Worm (Caenorhabditis elegans) whole organism, L4 larva: ENCODE measurements around the gene eif-3.D.
"Not testable (repeated sequence)": the region's sequence is repeated elsewhere in the genome, so short reads cannot be mapped to it uniquely, and the experiment has no call there.

Experiments used
- F37D6.2 ChIP-seq: sonication (generic microtip); optimal IDR thresholded peaks from 2 replicates; lab custom pipeline; 2016; ENCODE audit warnings: mild to moderate bottlenecking, missing genetic modification characterization, missing compliant biosample characterization
- T20F7.1 ChIP-seq: fragments of 200-800 bp; sonication (Bioruptor generic); optimal IDR thresholded peaks from 2 replicates; lab custom pipeline; 2018; ENCODE audit warnings: mild to moderate bottlenecking, missing genetic modification characterization, missing compliant biosample characterization
- T26A8.4 ChIP-seq: fragments of 200-800 bp; sonication (Bioruptor generic); IDR thresholded peaks from 2 replicates; pipeline ENCODE4 v1.3.6; 2022; ENCODE audit warnings: missing genetic modification characterization, missing compliant biosample characterization
- Y5F2A.4 ChIP-seq: fragments of 200-800 bp; sonication (Bioruptor generic); optimal IDR thresholded peaks from 2 replicates; lab custom pipeline; 2018; ENCODE audit warnings: mild to moderate bottlenecking, missing genetic modification characterization, missing compliant biosample characterization
- aha-1 ChIP-seq: fragments of 150-350 bp; peaks from one replicate; lab custom pipeline; 2014; ENCODE audit warnings: missing biosample characterization, missing genetic modification characterization
- arid-1 ChIP-seq: fragments of 200-800 bp; sonication (Bioruptor generic); conservative IDR thresholded peaks from 2 replicates; pipeline ENCODE4 v1.3.6; 2022; ENCODE audit warnings: missing genetic modification reagents, missing genetic modification characterization, missing compliant biosample characterization
- ceh-20 ChIP-seq: fragments of 200-800 bp; sonication (Bioruptor generic); IDR thresholded peaks from 2 replicates; pipeline ENCODE4 v1.3.6; 2022; ENCODE audit warnings: missing genetic modification reagents, missing genetic modification characterization, missing compliant biosample characterization
- ceh-62 ChIP-seq: sonication (generic microtip); optimal IDR thresholded peaks from 2 replicates; lab custom pipeline; 2017; ENCODE audit warnings: missing biosample characterization, missing genetic modification characterization
- ceh-82 ChIP-seq: sonication (generic microtip); optimal IDR thresholded peaks from 2 replicates; lab custom pipeline; 2017; ENCODE audit warnings: missing biosample characterization, missing genetic modification characterization
- dmd-6 ChIP-seq: fragments of 200-800 bp; sonication (Bioruptor generic); IDR thresholded peaks from 2 replicates; pipeline ENCODE4 v1.3.6; 2022; ENCODE audit warnings: missing genetic modification reagents, missing genetic modification characterization, missing compliant biosample characterization
- dmd-8 ChIP-seq: fragments of 200-800 bp; sonication (Bioruptor generic); IDR thresholded peaks from 2 replicates; pipeline ENCODE4 v1.3.6; 2022; ENCODE audit warnings: missing genetic modification characterization, missing compliant biosample characterization
- dpl-1 ChIP-seq: fragments of 150-350 bp; optimal IDR thresholded peaks from 2 replicates; lab custom pipeline; 2014; ENCODE audit warnings: missing biosample characterization, missing genetic modification reagents, missing genetic modification characterization
- dve-1 ChIP-seq: sonication (generic microtip); optimal IDR thresholded peaks from 2 replicates; lab custom pipeline; 2017; ENCODE audit warnings: antibody characterized with exemption, mild to moderate bottlenecking, missing genetic modification characterization, missing compliant biosample characterization; ENCODE audit not compliant: insufficient read depth
- lin-1 ChIP-seq: fragments of 200-800 bp; sonication (Bioruptor generic); IDR thresholded peaks from 2 replicates; pipeline ENCODE4 v1.3.6; 2022; ENCODE audit warnings: missing genetic modification reagents, missing genetic modification characterization, missing compliant biosample characterization
- lin-29 ChIP-seq: fragments of 200-800 bp; sonication (Bioruptor generic); IDR thresholded peaks from 2 replicates; pipeline ENCODE4 v1.3.6; 2022; ENCODE audit warnings: missing genetic modification reagents, missing genetic modification characterization, missing compliant biosample characterization
- lin-38 ChIP-seq: fragments of 200-800 bp; sonication (Bioruptor generic); IDR thresholded peaks from 2 replicates; pipeline ENCODE4 v1.3.6; 2022; ENCODE audit warnings: missing genetic modification reagents, missing genetic modification characterization, missing compliant biosample characterization
- madf-5 ChIP-seq, 2 experiments: fragments of 200-800 bp; sonication (Bioruptor generic); IDR thresholded peaks; 2 replicates each; pipeline ENCODE4 v1.3.6; 2022; ENCODE audit warnings: missing compliant biosample characterization in 2 of 2, missing genetic modification characterization in 2 of 2
- madf-9 ChIP-seq: fragments of 200-800 bp; sonication (Bioruptor generic); conservative IDR thresholded peaks from 2 replicates; pipeline ENCODE4 v1.3.6; 2022; ENCODE audit warnings: missing genetic modification reagents, missing genetic modification characterization, missing compliant biosample characterization
- mdt-29 ChIP-seq: fragments of 200-800 bp; sonication (Bioruptor generic); IDR thresholded peaks from 2 replicates; pipeline ENCODE4 v1.3.6; 2022; ENCODE audit warnings: missing genetic modification reagents, missing genetic modification characterization, missing compliant biosample characterization
- nhr-10 ChIP-seq: fragments of 150-350 bp; optimal IDR thresholded peaks from 2 replicates; lab custom pipeline; 2014; ENCODE audit warnings: missing biosample characterization, missing genetic modification characterization
- nhr-102 ChIP-seq: sonication (generic microtip); optimal IDR thresholded peaks from 2 replicates; lab custom pipeline; 2016; ENCODE audit warnings: mild to moderate bottlenecking, missing genetic modification characterization, moderate library complexity, missing compliant biosample characterization
- nhr-25 ChIP-seq: sonication (generic microtip); optimal IDR thresholded peaks from 2 replicates; lab custom pipeline; 2017; ENCODE audit warnings: missing genetic modification characterization, mild to moderate bottlenecking, missing compliant biosample characterization, antibody characterized with exemption, moderate library complexity, borderline replicate concordance; ENCODE audit not compliant: insufficient read depth
- nhr-28 ChIP-seq: fragments of 150-350 bp; optimal IDR thresholded peaks from 2 replicates; lab custom pipeline; 2014; ENCODE audit warnings: missing biosample characterization, missing genetic modification characterization
- php-3 ChIP-seq: fragments of 200-800 bp; sonication (Bioruptor generic); IDR thresholded peaks from 2 replicates; pipeline ENCODE4 v1.3.6; 2022; ENCODE audit warnings: missing genetic modification reagents, missing genetic modification characterization, missing compliant biosample characterization
- pqm-1 ChIP-seq: sonication (generic microtip); optimal IDR thresholded peaks from 2 replicates; lab custom pipeline; 2017; ENCODE audit warnings: missing biosample characterization, missing genetic modification characterization
- rbr-2 ChIP-seq: sonication (generic microtip); optimal IDR thresholded peaks from 2 replicates; lab custom pipeline; 2016; ENCODE audit warnings: missing genotype, missing genetic modification characterization, missing compliant biosample characterization
- saeg-2 ChIP-seq: fragments of 200-800 bp; sonication (Bioruptor generic); IDR thresholded peaks from 2 replicates; pipeline ENCODE4 v1.3.6; 2022; ENCODE audit warnings: missing genetic modification reagents, missing genetic modification characterization, missing compliant biosample characterization
- sdz-12 ChIP-seq: fragments of 200-800 bp; sonication (Bioruptor generic); optimal IDR thresholded peaks from 2 replicates; lab custom pipeline; 2018; ENCODE audit warnings: mild to moderate bottlenecking, missing genetic modification characterization, missing compliant biosample characterization
- tag-97 ChIP-seq: fragments of 200-800 bp; sonication (Bioruptor generic); IDR thresholded peaks from 2 replicates; pipeline ENCODE4 v1.3.6; 2022; ENCODE audit warnings: missing genetic modification characterization, missing compliant biosample characterization
- unc-39 ChIP-seq: sonication (generic microtip); optimal IDR thresholded peaks from 2 replicates; lab custom pipeline; 2017; ENCODE audit warnings: missing biosample characterization, missing genetic modification characterization
- unc-62 ChIP-seq, 3 experiments: fragments of 150-350 bp in 1 of 3; sonication (generic microtip); optimal IDR thresholded peaks in 2 of 3; peaks in 1 of 3; 1 replicate in 1 of 3; 2 replicates in 2 of 3; lab custom pipeline; 2014 to 2017; ENCODE audit warnings: missing biosample characterization in 3 of 3, missing genetic modification characterization in 3 of 3, missing genetic modification reagents in 3 of 3, missing genotype in 1 of 3
- ztf-11 ChIP-seq: fragments of 150-350 bp; optimal IDR thresholded peaks from 2 replicates; lab custom pipeline; 2014; ENCODE audit warnings: missing biosample characterization, missing genetic modification characterization

The eif-3.D gene

ce11 chrIII:9001491-9001890, 30.1 kb upstream of the eif-3.D start:
- TF ChIP-seq aha-1 (tag; lab: Kevin White, UChicago) (peak; percentile 51), ztf-11 (tag; lab: Kevin White, UChicago) (no peak), ceh-20 (GFP tag; lab: Robert Waterston, UW) (no peak), sdz-12 (GFP tag; lab: Kevin White, UChicago) (no peak), lin-38 (0 out of 2 replicates have a peak, but pooled peaks have one; percentile 13)

- TF ChIP-seq lin-38, result 0 out of 2 replicates have a peak, but pooled peaks have one; percentile 6
- no peak for TF ChIP-seq ceh-62 (tag; lab: Kevin White, UChicago)
- no peak for TF ChIP-seq T26A8.4 (GFP tag; lab: Robert Waterston, UW)
- peak; percentile 35 for TF ChIP-seq pqm-1 (tag; lab: Kevin White, UChicago)
- TF ChIP-seq aha-1 (tag; lab: Kevin White, UChicago), result peak; percentile 68
- no peak for TF ChIP-seq madf-9 (GFP tag; lab: Robert Waterston, UW)
- TF ChIP-seq arid-1 (GFP tag; lab: Robert Waterston, UW), result 0 out of 2 replicates have a peak, but pooled peaks have one; percentile 25
- TF ChIP-seq Y5F2A.4 (GFP tag; lab: Kevin White, UChicago), result peak; percentile 4
- TF ChIP-seq unc-39 (tag; lab: Kevin White, UChicago), result no peak
- no peak for TF ChIP-seq dmd-6 (GFP tag; lab: Robert Waterston, UW)
These were observed 28.1 kb upstream of the eif-3.D start, which contains the start of gene F59B2.3 for ce11 chrIII:8999508-8999907. TSS of gene F59B2.3 (minus strand) at chrIII:8999766.

ce11 chrIII:8998884-8999283, 27.5 kb upstream of the eif-3.D start:
- no peak for TF ChIP-seq nhr-25
- peak; percentile 5 for TF ChIP-seq dve-1 (tag; lab: Kevin White, UChicago)
- no peak for TF ChIP-seq pqm-1 (tag; lab: Kevin White, UChicago)
- no peak for TF ChIP-seq nhr-10 (tag; lab: Kevin White, UChicago)
- no peak for TF ChIP-seq tag-97 (GFP tag; lab: Robert Waterston, UW)
- TF ChIP-seq php-3, result no peak
- peak; percentile 57 for TF ChIP-seq aha-1 (tag; lab: Kevin White, UChicago)
- peak in 1 of 2 experiments; percentile 91 for TF ChIP-seq unc-62 (GFP tag; optimal IDR thresholded peaks at IDR 0.05 in 1 of 2; lab: Kevin White, UChicago)
- no peak for TF ChIP-seq unc-62 (tag; optimal IDR thresholded peaks at IDR 0.05; lab: Kevin White, UChicago)
- TF ChIP-seq, all 104 proteins: peak for 3

DNA sequence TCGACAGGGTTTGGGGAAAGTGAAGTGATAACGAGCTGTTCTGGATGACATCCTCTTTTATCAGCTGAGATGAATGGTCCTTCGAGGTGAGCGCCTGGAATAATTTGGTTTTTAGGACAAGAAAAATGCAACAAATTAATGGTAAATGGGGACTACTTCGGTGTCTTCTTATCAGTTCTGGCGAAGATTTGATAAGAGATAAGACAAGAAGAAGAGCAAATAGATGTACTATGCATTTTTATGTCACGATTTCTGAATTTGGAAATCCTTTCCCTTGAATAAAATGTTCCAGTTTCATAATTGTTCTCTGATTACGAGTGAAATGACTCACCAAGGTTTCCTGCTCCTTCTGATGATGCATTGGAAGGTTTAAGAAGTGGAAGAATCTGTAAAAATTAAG, 26.4 kb upstream of the eif-3.D start:
- TF ChIP-seq dpl-1 (GFP tag; lab: Kevin White, UChicago) (no peak), pqm-1 (tag; lab: Kevin White, UChicago) (peak; percentile 80), T20F7.1 (GFP tag; lab: Kevin White, UChicago) (no peak), nhr-28 (tag; lab: Kevin White, UChicago) (no peak), ztf-11 (tag; lab: Kevin White, UChicago) (no peak), ceh-82 (tag; lab: Kevin White, UChicago) (no peak), madf-5 (GFP tag; IDR thresholded peaks at IDR 0.05; lab: Robert Waterston, UW) (0 out of 4 replicates have a peak, but pooled peaks of 1 of the 2 experiments have one; percentile 0)
- TF ChIP-seq, all 104 proteins: peak for 2

- no peak for TF ChIP-seq nhr-25
- peak; percentile 7 for TF ChIP-seq nhr-102 (tag; lab: Kevin White, UChicago)
- TF ChIP-seq lin-29 (GFP tag; lab: Robert Waterston, UW), result no peak
- no peak for TF ChIP-seq rbr-2 (tag; lab: Kevin White, UChicago)
- TF ChIP-seq lin-38, result peak; percentile 21; the same call in 1 of the 2 replicates
- no peak for TF ChIP-seq dmd-8
- no peak for TF ChIP-seq unc-39 (tag; lab: Kevin White, UChicago)
- TF ChIP-seq F37D6.2 (tag; lab: Kevin White, UChicago), result no peak
- no peak for TF ChIP-seq madf-9 (GFP tag; lab: Robert Waterston, UW)
These were observed 25.3 kb upstream of the eif-3.D start, which contains the start of gene skat-1 for ce11 chrIII:8996686-8997085. TSS of gene skat-1 (minus strand) at chrIII:8996786.

ce11 chrIII:8989752-8990151, 18.4 kb upstream of the eif-3.D start, which contains the start of gene R08D7.7:
TSS of gene R08D7.7 (plus strand) at chrIII:8990052.
- not testable (repeated sequence) for TF ChIP-seq saeg-2 (GFP tag; lab: Robert Waterston, UW); mdt-29; lin-1
- TF ChIP-seq, all 104 proteins: peak for 0; not testable (repeated sequence) for 104
